Fruit fly (Drosophila melanogaster): ENCODE data around the gene CycJ.

Gene CycJ

dm6 chr3L:3454921-3455554 is 11.2 kb upstream of the CycJ start (continued):
- TF ChIP-seq Hr3 (GFP tag; optimal IDR thresholded peaks at IDR 0.05) (no peak), CG2129 (GFP tag; IDR thresholded peaks at IDR 0.05; ENCODE audit: partially characterized antibody) (no peak), CG11247 (GFP tag; IDR thresholded peaks at IDR 0.05) (no peak), CG30020 (tag; optimal IDR thresholded peaks at IDR 0.05) (no peak), Vsx1 (GFP tag; optimal IDR thresholded peaks at IDR 0.05) (peak; percentile 14), CG3065 (GFP tag; optimal IDR thresholded peaks at IDR 0.05) (no peak), Six4 (GFP tag; optimal IDR thresholded peaks at IDR 0.05) (no peak), p53 (GFP tag; optimal IDR thresholded peaks at IDR 0.05) (no peak), CG6683 (GFP tag; optimal IDR thresholded peaks at IDR 0.05) (no peak), CG17328 (GFP tag; IDR thresholded peaks at IDR 0.05) (no peak), NC2β (GFP tag; optimal IDR thresholded peaks at IDR 0.05) (no peak), insv (GFP tag; optimal IDR thresholded peaks at IDR 0.05) (no peak), cad (GFP tag; optimal IDR thresholded peaks at IDR 0.05) (no peak), CG8944 (GFP tag; optimal IDR thresholded peaks at IDR 0.05) (no peak), Dp (GFP tag; optimal IDR thresholded peaks at IDR 0.05) (no peak), Oaz (GFP tag; IDR thresholded peaks at IDR 0.05) (no peak), CG15601 (tag; optimal IDR thresholded peaks at IDR 0.05) (no peak), Hr39 (optimal IDR thresholded peaks at IDR 0.05) (no peak), CG3995 (GFP tag; optimal IDR thresholded peaks at IDR 0.05) (no peak), fd3F (GFP tag; optimal IDR thresholded peaks at IDR 0.05) (no peak), B-H2 (GFP tag; optimal IDR thresholded peaks at IDR 0.05) (no peak), vfl (GFP tag; optimal IDR thresholded peaks at IDR 0.05) (no peak), Ssrp (tag; optimal IDR thresholded peaks at IDR 0.05) (peak; percentile 25), CG12104 (GFP tag; optimal IDR thresholded peaks at IDR 0.05) (peak; percentile 1), toy (GFP tag; IDR thresholded peaks at IDR 0.05) (no peak), CG3281 (GFP tag; optimal IDR thresholded peaks at IDR 0.05) (no peak), PHDP (tag; optimal IDR thresholded peaks at IDR 0.05) (no peak), Scr (GFP tag; IDR thresholded peaks at IDR 0.05; ENCODE audit: partially characterized antibody) (no peak), Asciz (GFP tag; optimal IDR thresholded peaks at IDR 0.05) (peak; percentile 2), jigr1 (GFP tag; IDR thresholded peaks at IDR 0.05) (0 out of 3 replicates have a peak, but pooled peaks have one; percentile 25), tgo (GFP tag; IDR thresholded peaks at IDR 0.05) (peak; percentile 61), ssp (GFP tag; IDR thresholded peaks at IDR 0.05) (peak; percentile 53), CG4328 (GFP tag; optimal IDR thresholded peaks at IDR 0.05) (no peak), CG12219 (GFP tag; optimal IDR thresholded peaks at IDR 0.05) (no peak), Rfx (GFP tag; IDR thresholded peaks at IDR 0.05) (peak; percentile 26; the same call in 1 of the 2 replicates), shn (GFP tag; optimal IDR thresholded peaks at IDR 0.05) (no peak), wor (GFP tag; IDR thresholded peaks at IDR 0.05) (peak; percentile 49), cwo (GFP tag; optimal IDR thresholded peaks at IDR 0.05) (no peak), Atf3 (GFP tag; optimal IDR thresholded peaks at IDR 0.05) (no peak), tio (GFP tag; optimal IDR thresholded peaks at IDR 0.05) (peak; percentile 4), CG1647 (GFP tag; optimal IDR thresholded peaks at IDR 0.05) (no peak), CG8089 (GFP tag; optimal IDR thresholded peaks at IDR 0.05) (no peak), dpn (GFP tag; optimal IDR thresholded peaks at IDR 0.05) (peak in 1 of 2 experiments; percentile 15), abd-A (tag; optimal IDR thresholded peaks at IDR 0.05) (peak; percentile 60), onecut (GFP tag; IDR thresholded peaks at IDR 0.05) (no peak), CG18764 (GFP tag; optimal IDR thresholded peaks at IDR 0.05) (no peak), h (optimal IDR thresholded peaks at IDR 0.05) (no peak), nerfin-2 (GFP tag; IDR thresholded peaks at IDR 0.05; ENCODE audit: partially characterized antibody) (no peak), eve (GFP tag; optimal IDR thresholded peaks at IDR 0.05) (no peak), sqz (GFP tag; optimal IDR thresholded peaks at IDR 0.05) (no peak), pfk (GFP tag; optimal IDR thresholded peaks at IDR 0.05) (no peak)
